Worm (Caenorhabditis elegans) whole organism, midembryonic: ENCODE results near the gene idpp-8.

Experiments
- T22C8.4 ChIP-seq: fragments of 200-800 bp; sonication (Bioruptor generic); IDR thresholded peaks from 2 replicates; pipeline ENCODE4 v1.3.6; 2022; ENCODE audit warnings: missing genetic modification characterization, missing compliant biosample characterization
- cog-1 ChIP-seq: sonication (generic microtip); optimal IDR thresholded peaks from 2 replicates; lab custom pipeline; 2016; ENCODE audit warnings: missing genetic modification characterization, missing compliant biosample characterization
- flt-1 ChIP-seq: fragments of 200-800 bp; sonication (Bioruptor generic); IDR thresholded peaks from 2 replicates; pipeline ENCODE4 v1.3.6; 2022; ENCODE audit warnings: missing genetic modification characterization, missing compliant biosample characterization
- klf-2 ChIP-seq: fragments of 200-800 bp; sonication (Bioruptor generic); conservative IDR thresholded peaks from 2 replicates; pipeline ENCODE4 v1.3.6; 2022; ENCODE audit warnings: missing genetic modification reagents, missing genetic modification characterization, missing compliant biosample characterization
- med-1 ChIP-seq: sonication (generic microtip); optimal IDR thresholded peaks from 2 replicates; lab custom pipeline; 2017; ENCODE audit warnings: missing genetic modification characterization, mild to moderate bottlenecking, missing compliant biosample characterization, antibody characterized with exemption, missing genetic modification reagents; ENCODE audit not compliant: insufficient read depth
- ref-1 ChIP-seq: fragments of 200-800 bp; sonication (Bioruptor generic); conservative IDR thresholded peaks from 2 replicates; pipeline ENCODE4 v1.3.6; 2022; ENCODE audit warnings: missing genetic modification reagents, missing genetic modification characterization, missing compliant biosample characterization
- tab-1 ChIP-seq: fragments of 200-800 bp; sonication (Bioruptor generic); IDR thresholded peaks from 2 replicates; pipeline ENCODE4 v1.3.6; 2022; ENCODE audit warnings: missing genetic modification characterization, missing compliant biosample characterization
- ztf-23 ChIP-seq: fragments of 200-800 bp; sonication (Bioruptor generic); IDR thresholded peaks from 2 replicates; pipeline ENCODE4 v1.3.6; 2022; ENCODE audit warnings: missing genetic modification reagents, missing genetic modification characterization, missing compliant biosample characterization
- ztf-29 ChIP-seq: fragments of 200-800 bp; sonication (Bioruptor generic); IDR thresholded peaks from 2 replicates; pipeline ENCODE4 v1.3.6; 2022; ENCODE audit warnings: missing genetic modification reagents, missing genetic modification characterization, missing compliant biosample characterization

Gene idpp-8

ce11 chrII:10316119-10316518, 767 bp downstream of the idpp-8 start, which contains the start of gene gcy-5:
gcy-5 (minus strand) TSS chrII:10316219.
- no peak for TF ChIP-seq klf-2 (GFP tag; lab: Robert Waterston, UW)
- no peak for TF ChIP-seq tab-1 (GFP tag; lab: Robert Waterston, UW)
- TF ChIP-seq flt-1 (GFP tag; lab: Robert Waterston, UW), result no peak
- TF ChIP-seq T22C8.4 (GFP tag; lab: Robert Waterston, UW), result no peak
- TF ChIP-seq cog-1 (tag; lab: Kevin White, UChicago), result no peak
- no peak for TF ChIP-seq ztf-29 (GFP tag; lab: Robert Waterston, UW)
- no peak for TF ChIP-seq ref-1 (GFP tag; lab: Robert Waterston, UW)
- TF ChIP-seq med-1 (GFP tag; lab: Kevin White, UChicago), result no peak
- TF ChIP-seq ztf-23 (GFP tag; lab: Robert Waterston, UW), result no peak

- TF ChIP-seq cog-1 (tag; lab: Kevin White, UChicago), result no peak
- no peak for TF ChIP-seq tab-1 (GFP tag; lab: Robert Waterston, UW)
- no peak for TF ChIP-seq ztf-29 (GFP tag; lab: Robert Waterston, UW)
- no peak for TF ChIP-seq ref-1 (GFP tag; lab: Robert Waterston, UW)
- no peak for TF ChIP-seq T22C8.4 (GFP tag; lab: Robert Waterston, UW)
- no peak for TF ChIP-seq klf-2 (GFP tag; lab: Robert Waterston, UW)
- TF ChIP-seq ztf-23 (GFP tag; lab: Robert Waterston, UW), result no peak
- TF ChIP-seq med-1 (GFP tag; lab: Kevin White, UChicago), result no peak
- TF ChIP-seq flt-1 (GFP tag; lab: Robert Waterston, UW), result no peak
These were observed 1.7 kb downstream of the idpp-8 start, which contains the start of gene M02G9.4 for ce11 chrII:10317007-10317406. M02G9.4 (plus strand) TSS chrII:10317307.

DNA sequence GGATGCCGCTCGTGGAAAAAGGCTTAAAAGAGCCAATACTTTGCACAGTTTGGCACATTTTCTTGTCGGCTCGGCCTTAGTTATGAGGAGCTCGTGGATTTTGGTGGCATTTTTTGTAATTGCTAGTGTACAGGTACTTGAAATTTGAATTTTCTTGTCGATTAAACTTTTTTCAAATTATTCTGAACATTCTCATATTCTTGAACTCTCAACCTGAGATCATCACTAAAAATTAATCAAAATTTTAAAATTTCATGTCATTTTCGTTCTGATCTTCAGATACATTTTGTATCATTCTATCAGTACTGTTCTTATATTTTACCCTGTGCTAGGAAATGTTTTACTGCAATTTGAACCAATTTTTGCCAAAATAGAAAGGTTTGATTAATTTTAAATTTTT, 6.1 kb downstream of the idpp-8 start, which contains the start of gene idpp-4:
idpp-4 (plus strand) TSS at position 51 of the 400 bp plus-strand sequence.
- TF ChIP-seq ref-1 (GFP tag; lab: Robert Waterston, UW) (no peak), ztf-29 (GFP tag; lab: Robert Waterston, UW) (no peak), klf-2 (GFP tag; lab: Robert Waterston, UW) (no peak), ztf-23 (GFP tag; lab: Robert Waterston, UW) (no peak), T22C8.4 (GFP tag; lab: Robert Waterston, UW) (no peak), flt-1 (GFP tag; lab: Robert Waterston, UW) (no peak), tab-1 (GFP tag; lab: Robert Waterston, UW) (no peak), cog-1 (tag; lab: Kevin White, UChicago) (no peak), med-1 (GFP tag; lab: Kevin White, UChicago) (no peak)

- TF ChIP-seq klf-2 (GFP tag; lab: Robert Waterston, UW) (no peak), tab-1 (GFP tag; lab: Robert Waterston, UW) (no peak), ref-1 (GFP tag; lab: Robert Waterston, UW) (no peak)
These were observed 10.4 kb downstream of the idpp-8 start, which contains the start of gene appg-1 for ce11 chrII:10325615-10326232. appg-1 (plus strand) TSS chrII:10326041.

- TF ChIP-seq ztf-23 (GFP tag; lab: Robert Waterston, UW) (no peak), flt-1 (GFP tag; lab: Robert Waterston, UW) (no peak), ref-1 (GFP tag; lab: Robert Waterston, UW) (no peak), ztf-29 (GFP tag; lab: Robert Waterston, UW) (no peak), T22C8.4 (GFP tag; lab: Robert Waterston, UW) (no peak), med-1 (GFP tag; lab: Kevin White, UChicago) (no peak), klf-2 (GFP tag; lab: Robert Waterston, UW) (no peak), cog-1 (tag; lab: Kevin White, UChicago) (no peak), tab-1 (GFP tag; lab: Robert Waterston, UW) (no peak)
These were observed 14.4 kb downstream of the idpp-8 start for ce11 chrII:10329754-10330153.

ce11 chrII:10345012-10345411, 29.7 kb downstream of the idpp-8 start, which contains the start of gene pro-2:
pro-2 (minus strand) TSS chrII:10345112.
- TF ChIP-seq klf-2 (GFP tag; lab: Robert Waterston, UW) (no peak), ref-1 (GFP tag; lab: Robert Waterston, UW) (no peak), ztf-23 (GFP tag; lab: Robert Waterston, UW) (no peak), med-1 (GFP tag; lab: Kevin White, UChicago) (no peak), cog-1 (tag; lab: Kevin White, UChicago) (no peak), flt-1 (GFP tag; lab: Robert Waterston, UW) (no peak), tab-1 (GFP tag; lab: Robert Waterston, UW) (no peak), T22C8.4 (GFP tag; lab: Robert Waterston, UW) (no peak), ztf-29 (GFP tag; lab: Robert Waterston, UW) (no peak)

- TF ChIP-seq T22C8.4 (GFP tag; lab: Robert Waterston, UW), result no peak
- TF ChIP-seq klf-2 (GFP tag; lab: Robert Waterston, UW), result no peak
- TF ChIP-seq tab-1 (GFP tag; lab: Robert Waterston, UW), result no peak
- peak; percentile 10; the same call in 1 of the 2 replicates for TF ChIP-seq flt-1 (GFP tag; lab: Robert Waterston, UW)
These were observed 30.7 kb downstream of the idpp-8 start, which contains the start of gene C07E3.10 for ce11 chrII:10346075-10346474. C07E3.10 (plus strand) TSS chrII:10346375.

DNA sequence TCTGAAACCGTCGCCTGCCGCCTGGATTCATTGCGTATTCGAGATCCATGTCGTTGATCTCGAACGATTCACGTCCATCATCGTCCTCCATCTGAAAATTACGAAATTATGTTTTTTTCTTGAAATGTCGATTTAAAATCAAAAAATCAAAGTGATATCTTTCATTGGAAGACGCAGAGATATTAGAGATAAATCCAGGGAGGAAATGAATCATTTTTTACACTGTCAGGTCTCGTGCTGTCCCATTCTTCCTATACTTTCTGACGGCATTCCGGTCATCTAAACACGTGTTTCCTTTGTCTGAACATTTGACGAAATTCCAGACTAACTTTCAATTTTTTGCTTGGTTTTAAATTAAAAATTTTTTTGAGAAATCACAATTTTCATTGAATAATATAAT, 34.6 kb downstream of the idpp-8 start, which contains the start of gene stip-1:
stip-1 (minus strand) TSS at position 98 of the 400 bp plus-strand sequence.
- TF ChIP-seq med-1 (GFP tag; lab: Kevin White, UChicago) (no peak), tab-1 (GFP tag; lab: Robert Waterston, UW) (no peak), T22C8.4 (GFP tag; lab: Robert Waterston, UW) (no peak), cog-1 (tag; lab: Kevin White, UChicago) (no peak), ztf-23 (GFP tag; lab: Robert Waterston, UW) (no peak), ref-1 (GFP tag; lab: Robert Waterston, UW) (no peak), klf-2 (GFP tag; lab: Robert Waterston, UW) (no peak), ztf-29 (GFP tag; lab: Robert Waterston, UW) (no peak), flt-1 (GFP tag; lab: Robert Waterston, UW) (no peak)
